Fruit fly (Drosophila melanogaster): ENCODE data around the gene CG34241.
A peak's percentile ranks its signal among the peaks of the same experiment; 100 is the strongest.

CG34241 gene

DNA sequence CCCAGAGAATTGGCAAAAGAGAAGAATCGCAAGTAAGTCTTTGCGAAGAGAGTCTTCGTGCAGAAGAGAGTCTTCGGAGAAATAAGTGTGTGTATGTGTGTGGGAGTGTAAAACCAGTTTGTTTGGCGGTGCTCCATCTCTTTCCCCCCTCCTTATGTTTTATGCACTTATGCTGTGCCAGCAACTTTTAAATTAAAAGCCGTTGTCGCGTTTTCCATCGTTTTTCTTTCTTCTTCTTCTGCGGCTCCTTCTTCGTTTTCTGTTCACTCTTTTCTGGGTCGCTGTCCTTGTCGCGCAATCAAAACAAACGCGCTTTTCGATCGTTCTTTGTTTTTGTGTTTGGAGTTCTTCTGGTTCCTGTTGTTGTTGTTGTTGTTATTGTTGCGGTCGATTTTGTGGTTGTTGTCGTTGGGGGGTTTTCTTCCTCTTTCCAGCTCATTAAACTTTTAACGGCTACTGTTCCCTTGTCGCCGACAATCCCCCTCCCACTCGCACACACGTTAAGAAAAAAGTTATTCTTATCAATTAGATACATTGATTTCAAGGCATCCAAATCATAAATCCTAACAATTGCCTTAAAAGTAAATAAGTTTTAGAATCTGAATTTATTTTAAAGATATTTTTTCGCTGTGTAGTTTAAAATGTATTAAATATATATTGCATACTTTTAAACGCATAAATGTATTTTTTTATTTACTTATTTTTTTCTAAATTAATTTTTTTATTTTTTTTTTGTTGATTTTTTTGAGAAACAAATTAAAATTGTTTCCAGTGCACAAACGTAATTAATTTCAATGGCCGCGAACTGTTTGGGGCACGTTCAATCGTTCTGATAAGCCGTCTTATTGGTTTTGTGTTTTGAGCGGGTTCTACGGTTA, 16.5 kb upstream of the CG34241 start (continued):
- no peak for TF ChIP-seq Hey (tag; optimal IDR thresholded peaks at IDR 0.05)
- TF ChIP-seq CG7839 (tag; optimal IDR thresholded peaks at IDR 0.05) = peak; percentile 94
- TF ChIP-seq CG14965 (GFP tag; optimal IDR thresholded peaks at IDR 0.05; ENCODE audit: borderline replicate concordance) = no peak
- peak; percentile 11 for TF ChIP-seq Lhr (GFP tag; optimal IDR thresholded peaks at IDR 0.05)
- TF ChIP-seq mam (GFP tag; optimal IDR thresholded peaks at IDR 0.05) = peak; percentile 27
- peak; percentile 98 for TF ChIP-seq CG18262 (tag; optimal IDR thresholded peaks at IDR 0.05)
- TF ChIP-seq CG17328 (GFP tag; IDR thresholded peaks at IDR 0.05) = peak; percentile 73
- TF ChIP-seq CG16863 (GFP tag; optimal IDR thresholded peaks at IDR 0.05) = peak; percentile 14
- no peak for TF ChIP-seq Lim3 (GFP tag; IDR thresholded peaks at IDR 0.05)
- TF ChIP-seq CG17385 (GFP tag; optimal IDR thresholded peaks at IDR 0.05) = peak; percentile 85
- no peak for TF ChIP-seq dimm (GFP tag; IDR thresholded peaks at IDR 0.05)
- 0 out of 2 replicates have a peak, but pooled peaks have one; percentile 38 for TF ChIP-seq Awh (GFP tag; IDR thresholded peaks at IDR 0.05)
- peak; percentile 24 for TF ChIP-seq CG6765 (GFP tag; optimal IDR thresholded peaks at IDR 0.05)
- no peak for TF ChIP-seq CG6175 (GFP tag; IDR thresholded peaks at IDR 0.05)
- no peak for TF ChIP-seq tup (GFP tag; optimal IDR thresholded peaks at IDR 0.05)
- TF ChIP-seq B-H2 (GFP tag; optimal IDR thresholded peaks at IDR 0.05) = no peak
- TF ChIP-seq lov (optimal IDR thresholded peaks at IDR 0.05) = no peak
- TF ChIP-seq lov (GFP tag; IDR thresholded peaks at IDR 0.05) = no peak
- peak; percentile 68 for TF ChIP-seq CG14014 (GFP tag; IDR thresholded peaks at IDR 0.05)
- peak; percentile 11 for TF ChIP-seq CG8944 (GFP tag; optimal IDR thresholded peaks at IDR 0.05)
- no peak; the same call in 2 of the 3 replicates for TF ChIP-seq CG7963 (GFP tag; IDR thresholded peaks at IDR 0.05; ENCODE audit: partially characterized antibody)
- peak; percentile 92 for TF ChIP-seq phol (tag; optimal IDR thresholded peaks at IDR 0.05)
- peak; percentile 77 for TF ChIP-seq row (GFP tag; IDR thresholded peaks at IDR 0.05)
- peak; percentile 90 for TF ChIP-seq CG9727 (GFP tag; optimal IDR thresholded peaks at IDR 0.05)
- TF ChIP-seq unc-4 (GFP tag; IDR thresholded peaks at IDR 0.05; ENCODE audit: partially characterized antibody) = no peak
- no peak for TF ChIP-seq hb (GFP tag; IDR thresholded peaks at IDR 0.05; ENCODE audit: partially characterized antibody)
- no peak for TF ChIP-seq dm (GFP tag; optimal IDR thresholded peaks at IDR 0.05)
- peak; percentile 47 for TF ChIP-seq ATbp (GFP tag; optimal IDR thresholded peaks at IDR 0.05)
- TF ChIP-seq NK7.1 (GFP tag; optimal IDR thresholded peaks at IDR 0.05) = no peak
- TF ChIP-seq sens (GFP tag) = peak; percentile 95
- no peak for TF ChIP-seq pan (optimal IDR thresholded peaks at IDR 0.05)
- TF ChIP-seq pan (GFP tag; optimal IDR thresholded peaks at IDR 0.05 in 1 of 2, IDR thresholded peaks at IDR 0.05 in 1 of 2) = peak in 1 of 2 experiments; percentile 76
- TF ChIP-seq Fer1 (GFP tag; optimal IDR thresholded peaks at IDR 0.05) = peak; percentile 67
- peak; percentile 78 for TF ChIP-seq Chrac-16 (GFP tag; optimal IDR thresholded peaks at IDR 0.05)
- TF ChIP-seq CG6813 (GFP tag; optimal IDR thresholded peaks at IDR 0.05) = peak; percentile 54
- peak; percentile 36 for TF ChIP-seq CG11398 (GFP tag; optimal IDR thresholded peaks at IDR 0.05)
- no peak for TF ChIP-seq Doc2 (GFP tag; IDR thresholded peaks at IDR 0.05)
- no peak; the same call in 1 of the 2 replicates for TF ChIP-seq Ravus (GFP tag; IDR thresholded peaks at IDR 0.05)
- TF ChIP-seq Elba2 (GFP tag; optimal IDR thresholded peaks at IDR 0.05) = no peak
- TF ChIP-seq chn (GFP tag; optimal IDR thresholded peaks at IDR 0.05) = no peak
- TF ChIP-seq fd102C (GFP tag; optimal IDR thresholded peaks at IDR 0.05) = no peak
- peak; percentile 83 for TF ChIP-seq CG10209 (GFP tag; optimal IDR thresholded peaks at IDR 0.05)
- TF ChIP-seq CG15073 (GFP tag; optimal IDR thresholded peaks at IDR 0.05) = peak; percentile 27
- TF ChIP-seq H15 (GFP tag; IDR thresholded peaks at IDR 0.05) = 0 out of 3 replicates have a peak, but pooled peaks have one; percentile 46
- TF ChIP-seq vnd (GFP tag; IDR thresholded peaks at IDR 0.05; ENCODE audit: partially characterized antibody) = no peak
- TF ChIP-seq CG4854 (GFP tag; optimal IDR thresholded peaks at IDR 0.05) = no peak
- TF ChIP-seq CG12219 (GFP tag; optimal IDR thresholded peaks at IDR 0.05) = no peak
- no peak for TF ChIP-seq CG5953 (GFP tag; IDR thresholded peaks at IDR 0.05)
- peak; percentile 62; the same call in 1 of the 3 replicates for TF ChIP-seq ken (GFP tag; IDR thresholded peaks at IDR 0.05)
